Worm (Caenorhabditis elegans) whole organism, L2 larva: ENCODE results near the gene ZK666.1.
A peak's percentile ranks its signal among the peaks of the same experiment; 100 is the strongest.

ENCODE experiments used
- C34F6.9 ChIP-seq: fragments of 150-350 bp; optimal IDR thresholded peaks from 2 replicates; lab custom pipeline; 2014; ENCODE audit warnings: missing biosample characterization, missing genetic modification characterization
- F13H6.1 ChIP-seq: sonication (generic microtip); optimal IDR thresholded peaks from 2 replicates; lab custom pipeline; 2016; ENCODE audit warnings: missing genetic modification characterization, missing compliant biosample characterization
- R02D3.7 ChIP-seq: fragments of 150-350 bp; optimal IDR thresholded peaks from 2 replicates; lab custom pipeline; 2014; ENCODE audit warnings: missing biosample characterization, missing genetic modification characterization
- Y55F3AM.14 ChIP-seq: fragments of 200-800 bp; sonication (Bioruptor generic); optimal IDR thresholded peaks from 2 replicates; lab custom pipeline; 2018; ENCODE audit warnings: mild to moderate bottlenecking, missing genetic modification characterization, missing compliant biosample characterization
- ZK546.5 ChIP-seq: sonication (generic microtip); optimal IDR thresholded peaks from 2 replicates; lab custom pipeline; 2017; ENCODE audit warnings: missing biosample characterization, missing genetic modification characterization
- alr-1 ChIP-seq: fragments of 150-350 bp; optimal IDR thresholded peaks from 2 replicates; lab custom pipeline; 2014; ENCODE audit warnings: missing biosample characterization, missing genetic modification characterization
- aly-2 ChIP-seq: fragments of 150-350 bp; optimal IDR thresholded peaks from 2 replicates; lab custom pipeline; 2014; ENCODE audit warnings: missing biosample characterization, missing genetic modification characterization
- ama-1 ChIP-seq: fragments of 150-350 bp; optimal IDR thresholded peaks from 2 replicates; lab custom pipeline; 2018; ENCODE audit warnings: inconsistent platforms
- blmp-1 ChIP-seq: sonication (generic microtip); optimal IDR thresholded peaks from 2 replicates; lab custom pipeline; 2017; ENCODE audit warnings: missing genetic modification characterization, mild to moderate bottlenecking, missing compliant biosample characterization, antibody characterized with exemption, moderate library complexity; ENCODE audit not compliant: insufficient read depth
- ceh-16 ChIP-seq: fragments of 150-350 bp; optimal IDR thresholded peaks from 2 replicates; lab custom pipeline; 2014; ENCODE audit warnings: missing biosample characterization, missing genetic modification characterization
- ceh-82 ChIP-seq: fragments of 150-350 bp; optimal IDR thresholded peaks from 2 replicates; lab custom pipeline; 2014; ENCODE audit warnings: missing biosample characterization, missing genetic modification characterization
- crh-2 ChIP-seq: sonication (generic microtip); optimal IDR thresholded peaks from 2 replicates; lab custom pipeline; 2017; ENCODE audit warnings: missing biosample characterization, missing genetic modification characterization
- dmd-4 ChIP-seq: sonication (generic microtip); optimal IDR thresholded peaks from 2 replicates; lab custom pipeline; 2017; ENCODE audit warnings: missing biosample characterization, missing genetic modification characterization
- egl-27 ChIP-seq: sonication (generic microtip); optimal IDR thresholded peaks from 3 replicates; lab custom pipeline; 2017; ENCODE audit warnings: missing biosample characterization, missing genetic modification reagents, missing genetic modification characterization
- elt-1 ChIP-seq: fragments of 150-350 bp; optimal IDR thresholded peaks from 2 replicates; lab custom pipeline; 2014; ENCODE audit warnings: missing biosample characterization, missing genetic modification characterization
- elt-3 ChIP-seq: sonication (generic microtip); optimal IDR thresholded peaks from 2 replicates; lab custom pipeline; 2017; ENCODE audit warnings: missing biosample characterization, missing genetic modification characterization
- fos-1 ChIP-seq: fragments of 150-350 bp; optimal IDR thresholded peaks from 2 replicates; lab custom pipeline; 2014; ENCODE audit warnings: missing biosample characterization, missing genetic modification characterization
- gmeb-1 ChIP-seq: fragments of 150-350 bp; optimal IDR thresholded peaks from 2 replicates; lab custom pipeline; 2014; ENCODE audit warnings: missing biosample characterization, missing genetic modification characterization
- lin-11 ChIP-seq: fragments of 150-350 bp; sonication (generic microtip); optimal IDR thresholded peaks from 2 replicates; lab custom pipeline; 2014; ENCODE audit warnings: missing biosample characterization, missing genetic modification characterization, inconsistent platforms, mixed read lengths
- lin-13 ChIP-seq: fragments of 150-350 bp; optimal IDR thresholded peaks from 2 replicates; lab custom pipeline; 2014; ENCODE audit warnings: missing biosample characterization, missing genetic modification reagents, missing genetic modification characterization
- lin-39 ChIP-seq: fragments of 150-350 bp; optimal IDR thresholded peaks from 2 replicates; lab custom pipeline; 2014; ENCODE audit warnings: missing biosample characterization, missing genetic modification reagents, missing genetic modification characterization
- lsy-2 ChIP-seq, 2 experiments: fragments of 150-350 bp in 1 of 2; sonication (generic microtip) in 1 of 2; optimal IDR thresholded peaks; 2 replicates each; lab custom pipeline; 2014 to 2017; ENCODE audit warnings: missing biosample characterization in 2 of 2, missing genetic modification characterization in 2 of 2
- mab-5 ChIP-seq: fragments of 150-350 bp; optimal IDR thresholded peaks from 2 replicates; lab custom pipeline; 2014; ENCODE audit warnings: missing biosample characterization, missing genetic modification characterization
- mbf-1 ChIP-seq: sonication (generic microtip); optimal IDR thresholded peaks from 2 replicates; lab custom pipeline; 2017; ENCODE audit warnings: missing biosample characterization, missing genetic modification characterization
- mdl-1 ChIP-seq, 2 experiments: fragments of 150-350 bp in 1 of 2; sonication (generic microtip) in 1 of 2; optimal IDR thresholded peaks; 2 replicates each; lab custom pipeline; 2017; ENCODE audit warnings: missing biosample characterization in 2 of 2, missing genetic modification characterization in 2 of 2
- nhr-10 ChIP-seq: sonication (generic microtip); optimal IDR thresholded peaks from 2 replicates; lab custom pipeline; 2017; ENCODE audit warnings: missing biosample characterization, missing genetic modification characterization
- nhr-11 ChIP-seq: fragments of 150-350 bp; optimal IDR thresholded peaks from 2 replicates; lab custom pipeline; 2014; ENCODE audit warnings: missing biosample characterization, missing genetic modification characterization
- nhr-12 ChIP-seq: fragments of 150-350 bp; optimal IDR thresholded peaks from 2 replicates; lab custom pipeline; 2014; ENCODE audit warnings: missing biosample characterization, missing genetic modification characterization
- nhr-129 ChIP-seq: fragments of 150-350 bp; optimal IDR thresholded peaks from 2 replicates; lab custom pipeline; 2014; ENCODE audit warnings: missing biosample characterization, missing genetic modification characterization
- nhr-21 ChIP-seq: fragments of 150-350 bp; optimal IDR thresholded peaks from 2 replicates; lab custom pipeline; 2014; ENCODE audit warnings: missing biosample characterization, missing genetic modification characterization
- nhr-23 ChIP-seq: fragments of 150-350 bp; optimal IDR thresholded peaks from 2 replicates; lab custom pipeline; 2014; ENCODE audit warnings: missing biosample characterization, missing genetic modification reagents, missing genetic modification characterization
- nhr-237 ChIP-seq: fragments of 150-350 bp; optimal IDR thresholded peaks from 2 replicates; lab custom pipeline; 2014; ENCODE audit warnings: missing biosample characterization, missing genetic modification characterization
- nhr-25 ChIP-seq: fragments of 150-350 bp; sonication (generic microtip); optimal IDR thresholded peaks from 3 replicates; lab custom pipeline; 2014; ENCODE audit warnings: missing biosample characterization, missing genetic modification characterization
- nhr-6 ChIP-seq: fragments of 150-350 bp; optimal IDR thresholded peaks from 2 replicates; lab custom pipeline; 2014; ENCODE audit warnings: missing biosample characterization, missing genetic modification characterization
- nhr-77 ChIP-seq: fragments of 150-350 bp; optimal IDR thresholded peaks from 2 replicates; lab custom pipeline; 2014; ENCODE audit warnings: missing biosample characterization, missing genetic modification characterization
- peb-1 ChIP-seq: fragments of 150-350 bp; optimal IDR thresholded peaks from 2 replicates; lab custom pipeline; 2014; ENCODE audit warnings: missing biosample characterization, missing genetic modification characterization
- sem-4 ChIP-seq: fragments of 150-350 bp; optimal IDR thresholded peaks from 2 replicates; lab custom pipeline; 2014; ENCODE audit warnings: missing biosample characterization, missing genetic modification reagents, missing genetic modification characterization
- skn-1 ChIP-seq: sonication (generic microtip); optimal IDR thresholded peaks from 2 replicates; lab custom pipeline; 2017; ENCODE audit warnings: missing biosample characterization, missing genetic modification characterization
- sma-3 ChIP-seq: sonication (generic microtip); optimal IDR thresholded peaks from 2 replicates; lab custom pipeline; 2016; ENCODE audit warnings: missing genetic modification reagents, missing genetic modification characterization, missing compliant biosample characterization
- sma-9 ChIP-seq, 2 experiments: fragments of 150-350 bp in 1 of 2; sonication (generic microtip) in 1 of 2; optimal IDR thresholded peaks; 2 replicates each; lab custom pipeline; 2014 to 2016; ENCODE audit warnings: missing genetic modification characterization in 2 of 2, mild to moderate bottlenecking in 1 of 2, missing biosample characterization in 1 of 2, missing compliant biosample characterization in 1 of 2, missing genetic modification reagents in 1 of 2, moderate library complexity in 1 of 2
- snpc-4 ChIP-seq: fragments of 150-350 bp; optimal IDR thresholded peaks from 2 replicates; lab custom pipeline; 2014; ENCODE audit warnings: missing biosample characterization, missing genetic modification characterization
- unc-39 ChIP-seq: fragments of 150-350 bp; optimal IDR thresholded peaks from 2 replicates; lab custom pipeline; 2014; ENCODE audit warnings: missing biosample characterization, missing genetic modification characterization
- unc-55 ChIP-seq: fragments of 150-350 bp; sonication (generic microtip); optimal IDR thresholded peaks from 3 replicates; lab custom pipeline; 2014; ENCODE audit warnings: missing biosample characterization, missing genetic modification reagents, missing genetic modification characterization
- unc-62 ChIP-seq: fragments of 150-350 bp; optimal IDR thresholded peaks from 2 replicates; lab custom pipeline; 2014; ENCODE audit warnings: missing biosample characterization, missing genetic modification reagents, missing genetic modification characterization
- zag-1 ChIP-seq: fragments of 150-350 bp; optimal IDR thresholded peaks from 2 replicates; lab custom pipeline; 2014; ENCODE audit warnings: missing biosample characterization, missing genetic modification characterization
- ztf-1 ChIP-seq: fragments of 200-800 bp; sonication (Bioruptor generic); conservative IDR thresholded peaks from 2 replicates; pipeline ENCODE4 v1.3.6; 2022; ENCODE audit warnings: missing genetic modification characterization, missing compliant biosample characterization
- ztf-11 ChIP-seq: sonication (generic microtip); optimal IDR thresholded peaks from 2 replicates; lab custom pipeline; 2017; ENCODE audit warnings: missing biosample characterization, missing genetic modification characterization
- ztf-4 ChIP-seq: fragments of 150-350 bp; optimal IDR thresholded peaks from 2 replicates; lab custom pipeline; 2014; ENCODE audit warnings: missing biosample characterization, missing genetic modification characterization

The ZK666.1 gene

DNA sequence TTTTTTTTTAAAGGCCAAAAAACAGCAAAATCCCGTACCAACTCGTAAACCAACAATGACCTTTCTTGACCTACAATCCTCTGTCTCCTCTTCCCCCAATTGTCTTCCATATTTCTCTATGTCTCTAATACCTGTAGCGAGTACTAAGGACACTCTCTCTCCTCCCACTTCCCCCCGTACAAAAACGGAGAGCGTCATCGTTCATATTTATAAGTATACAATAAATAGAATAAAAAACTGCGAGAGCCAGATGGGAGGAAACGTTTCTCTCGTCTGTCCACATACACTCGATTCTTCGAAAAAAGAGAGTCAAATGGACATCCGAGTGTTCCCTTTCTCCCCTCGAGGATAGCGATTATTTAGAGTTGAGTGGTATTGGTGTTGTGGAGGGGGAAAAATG is 33.6 kb upstream of the ZK666.1 start:
- TF ChIP-seq C34F6.9 (tag; lab: Kevin White, UChicago) (peak; percentile 23), unc-55 (peak; percentile 13), F13H6.1 (peak; percentile 30), sem-4 (tag; lab: Kevin White, UChicago) (peak; percentile 0), nhr-77 (tag; lab: Kevin White, UChicago) (no peak), mbf-1 (tag; lab: Kevin White, UChicago) (no peak), nhr-25 (tag; lab: Kevin White, UChicago) (peak; percentile 3), egl-27 (tag; lab: Kevin White, UChicago) (peak; percentile 14), nhr-6 (tag; lab: Kevin White, UChicago) (peak; percentile 25), sma-9 (GFP tag; optimal IDR thresholded peaks at IDR 0.05; lab: Kevin White, UChicago) (peak; percentile 44), sma-9 (tag; optimal IDR thresholded peaks at IDR 0.05; lab: Kevin White, UChicago) (no peak), lin-13 (GFP tag; lab: Kevin White, UChicago) (no peak)

DNA sequence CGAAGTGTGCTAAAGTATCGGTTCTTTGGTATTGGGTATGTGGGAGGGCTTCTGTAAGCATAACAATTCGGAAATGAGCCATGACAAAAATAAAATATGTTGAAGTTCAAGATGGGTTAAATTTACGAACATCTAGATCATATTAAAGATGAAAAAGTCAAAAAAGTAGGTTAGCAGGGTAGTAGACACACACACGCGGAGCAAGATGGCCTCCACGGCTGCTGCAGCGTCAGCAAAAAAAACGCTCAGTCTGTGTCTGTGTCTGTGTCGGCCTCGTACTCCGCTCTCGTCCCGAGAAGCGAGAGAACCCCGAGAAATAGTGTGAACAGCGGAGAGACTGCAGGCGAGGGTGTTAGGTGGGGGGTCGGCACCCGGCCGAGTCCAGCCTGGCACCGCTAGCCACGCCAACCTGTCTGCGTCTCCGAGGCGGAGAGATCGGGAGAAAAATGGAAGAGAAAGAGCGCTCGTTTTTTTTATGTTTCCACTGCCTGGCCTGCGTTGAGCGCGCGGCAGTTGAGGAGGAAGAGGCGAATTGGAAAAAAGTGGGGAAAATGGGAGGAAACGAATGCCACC is 31.4 kb upstream of the ZK666.1 start, which contains the start of gene myrf-1:
Gene myrf-1 (minus strand): TSS at position 51 of the 573 bp plus-strand sequence.
- TF ChIP-seq unc-39 (tag; lab: Kevin White, UChicago) (no peak), nhr-6 (tag; lab: Kevin White, UChicago) (no peak), nhr-12 (tag; lab: Kevin White, UChicago) (no peak), ztf-1 (GFP tag; lab: Robert Waterston, UW) (no peak), nhr-237 (tag; lab: Kevin White, UChicago) (no peak), dmd-4 (no peak), elt-1 (tag; lab: Kevin White, UChicago) (peak; percentile 28), nhr-21 (tag; lab: Kevin White, UChicago) (peak; percentile 82), lin-39 (tag; lab: Kevin White, UChicago) (no peak), fos-1 (tag; lab: Kevin White, UChicago) (peak; percentile 84), lin-13 (GFP tag; lab: Kevin White, UChicago) (peak; percentile 72), blmp-1 (tag; lab: Kevin White, UChicago) (peak; percentile 50), mbf-1 (tag; lab: Kevin White, UChicago) (no peak), sem-4 (tag; lab: Kevin White, UChicago) (peak; percentile 79), ztf-4 (tag; lab: Kevin White, UChicago) (peak; percentile 63), R02D3.7 (tag; lab: Kevin White, UChicago) (no peak), ceh-82 (tag; lab: Kevin White, UChicago) (no peak), lsy-2 (tag; optimal IDR thresholded peaks at IDR 0.05; lab: Kevin White, UChicago) (peak; percentile 39 to 81), sma-3 (GFP tag; lab: Kevin White, UChicago) (peak; percentile 85), unc-62 (no peak), ztf-11 (tag; lab: Kevin White, UChicago) (no peak), C34F6.9 (tag; lab: Kevin White, UChicago) (peak; percentile 85), alr-1 (no peak), zag-1 (tag; lab: Kevin White, UChicago) (peak; percentile 93), nhr-23 (tag; lab: Kevin White, UChicago) (no peak), nhr-77 (tag; lab: Kevin White, UChicago) (no peak), skn-1 (tag; lab: Kevin White, UChicago) (no peak), sma-9 (GFP tag; optimal IDR thresholded peaks at IDR 0.05; lab: Kevin White, UChicago) (peak; percentile 93), sma-9 (tag; optimal IDR thresholded peaks at IDR 0.05; lab: Kevin White, UChicago) (no peak), nhr-10 (tag; lab: Kevin White, UChicago) (no peak), F13H6.1 (peak; percentile 97), mab-5 (tag; lab: Kevin White, UChicago) (peak; percentile 37), gmeb-1 (tag; lab: Kevin White, UChicago) (peak; percentile 71), crh-2 (peak; percentile 84), elt-3 (tag; lab: Kevin White, UChicago) (no peak), unc-55 (peak; percentile 80), lin-11 (tag; lab: Kevin White, UChicago) (peak; percentile 86), ceh-16 (peak; percentile 74), snpc-4 (tag; lab: Kevin White, UChicago) (peak; percentile 25), peb-1 (tag; lab: Kevin White, UChicago) (peak; percentile 92), ZK546.5 (tag; lab: Kevin White, UChicago) (no peak), nhr-25 (tag; lab: Kevin White, UChicago) (peak; percentile 63), Y55F3AM.14 (GFP tag; lab: Kevin White, UChicago) (peak; percentile 84), egl-27 (tag; lab: Kevin White, UChicago) (peak; percentile 86), nhr-11 (tag; lab: Kevin White, UChicago) (no peak), aly-2 (tag; lab: Kevin White, UChicago) (no peak), mdl-1 (tag; optimal IDR thresholded peaks at IDR 0.05; lab: Kevin White, UChicago) (peak; percentile 64 to 85), ama-1 (lab: Kevin White, UChicago) (no peak), nhr-129 (tag; lab: Kevin White, UChicago) (peak; percentile 84)
